Worm (Caenorhabditis elegans): ENCODE results near the gene sftb-6.

- TF ChIP-seq cebp-1 (GFP tag; IDR thresholded peaks at IDR 0.05): no peak
- no peak for TF ChIP-seq cebp-1 (tag; optimal IDR thresholded peaks at IDR 0.05)
- TF ChIP-seq bed-2 (GFP tag; IDR thresholded peaks at IDR 0.05): no peak
- TF ChIP-seq B0336.3 (GFP tag; IDR thresholded peaks at IDR 0.05): no peak
- TF ChIP-seq F10E7.11 (tag; optimal IDR thresholded peaks at IDR 0.05): no peak
- no peak for TF ChIP-seq Y56A3A.18 (GFP tag; IDR thresholded peaks at IDR 0.05)
- no peak for TF ChIP-seq madf-3 (GFP tag; IDR thresholded peaks at IDR 0.05)
- no peak for TF ChIP-seq C06A6.2 (GFP tag; conservative IDR thresholded peaks at IDR 0.05)
- TF ChIP-seq F52B5.7 (tag; optimal IDR thresholded peaks at IDR 0.05): no peak
- TF ChIP-seq unc-62 (GFP tag; optimal IDR thresholded peaks at IDR 0.05): no peak
- no peak for TF ChIP-seq attf-6 (GFP tag; IDR thresholded peaks at IDR 0.05)
Observed at ce11 chrII:51352-51751, 46.9 kb upstream of the sftb-6 start, which contains the start of gene sptl-1.

All from whole organism, young adult.